Worm (Caenorhabditis elegans): ENCODE measurements around the gene mtl-2.
A peak's percentile ranks its signal among the peaks of the same experiment; 100 is the strongest.

mtl-2 gene

DNA sequence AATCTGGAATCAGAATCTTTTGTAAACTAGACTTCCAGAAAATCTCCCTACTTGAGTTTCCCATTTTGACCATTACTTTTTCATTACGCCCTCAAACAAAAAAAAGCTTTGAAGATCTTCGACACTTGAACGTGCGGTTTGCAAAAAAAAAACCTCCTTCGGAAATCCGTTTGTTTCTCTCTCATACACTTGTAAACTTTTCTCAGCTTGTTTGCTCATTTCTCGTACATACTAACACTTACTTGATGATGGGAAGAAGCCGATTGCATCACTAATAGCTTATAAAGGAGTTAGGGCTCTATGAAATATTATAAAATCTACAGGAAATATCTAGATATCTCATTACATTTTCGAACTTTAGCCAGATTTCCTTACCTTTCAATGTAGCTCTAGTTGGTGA lies 16.5 kb downstream of the mtl-2 start:
- TF ChIP-seq hif-1 (tag; optimal IDR thresholded peaks at IDR 0.05) (peak in 1 of 2 experiments; percentile 69), daf-16 (GFP tag; optimal IDR thresholded peaks at IDR 0.05) (no peak), daf-16 (tag; optimal IDR thresholded peaks at IDR 0.05) (no peak), daf-12 (tag; optimal IDR thresholded peaks at IDR 0.05) (no peak), aha-1 (tag) (peak; percentile 87)

DNA sequence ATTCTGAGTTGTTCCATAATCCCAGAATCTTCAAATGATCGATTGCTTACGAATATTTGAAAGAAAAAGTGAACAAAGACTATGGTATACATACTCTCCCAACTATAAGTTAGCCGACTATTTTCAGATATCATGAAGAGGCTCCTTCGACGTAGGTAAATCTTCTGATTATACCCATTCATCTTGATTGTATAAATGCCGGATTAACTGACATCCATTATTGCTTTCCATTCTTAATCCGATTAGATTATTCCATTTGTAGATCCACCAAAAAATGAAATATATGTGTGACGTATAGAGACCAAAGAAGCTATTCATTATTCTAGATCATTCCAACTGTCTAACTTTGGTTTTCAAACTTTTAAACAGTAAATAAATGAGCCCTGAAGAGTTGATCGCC lies 25.0 kb downstream of the mtl-2 start:
- TF ChIP-seq ceh-20 (GFP tag; IDR thresholded peaks at IDR 0.05) (no peak), dve-1 (tag; optimal IDR thresholded peaks at IDR 0.05; ENCODE audit: insufficient read depth) (no peak), F44E2.7 (GFP tag; IDR thresholded peaks at IDR 0.05) (no peak), pqm-1 (tag; optimal IDR thresholded peaks at IDR 0.05) (no peak), gei-8 (GFP tag; optimal IDR thresholded peaks at IDR 0.05) (no peak), ceh-44 (GFP tag; IDR thresholded peaks at IDR 0.05) (no peak), nhr-48 (tag; optimal IDR thresholded peaks at IDR 0.05) (no peak), snpc-1.2 (GFP tag; IDR thresholded peaks at IDR 0.05) (no peak), daf-19 (GFP tag; conservative IDR thresholded peaks at IDR 0.05) (no peak), ama-1 (optimal IDR thresholded peaks at IDR 0.05) (no peak), T26A8.4 (GFP tag; IDR thresholded peaks at IDR 0.05) (no peak)

DNA sequence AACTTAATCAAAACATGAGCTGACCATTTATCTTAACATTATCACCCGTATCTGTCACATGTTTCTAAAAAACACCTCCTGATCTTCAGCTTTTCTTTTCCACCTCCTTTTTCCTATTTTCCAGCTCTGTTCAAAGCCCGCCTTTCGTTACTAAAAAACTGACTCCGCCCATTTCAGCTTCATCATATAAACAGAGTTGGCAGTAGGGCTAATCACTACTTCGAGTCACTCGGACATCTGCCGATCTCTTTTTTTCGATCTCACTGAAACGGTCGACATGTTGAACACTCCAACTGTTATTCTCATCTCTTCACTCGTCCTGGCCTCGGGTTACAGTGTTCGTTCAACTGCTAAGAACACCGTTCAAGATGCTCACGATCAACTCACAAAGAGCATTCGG lies 26.0 kb downstream of the mtl-2 start, which contains the start of gene droe-4:
Gene droe-4 (plus strand): TSS at position 172 of the 400 bp plus-strand sequence.
- TF ChIP-seq zfp-2 (tag; optimal IDR thresholded peaks at IDR 0.05) (no peak), zip-2 (tag; optimal IDR thresholded peaks at IDR 0.05) (no peak), unc-62 (GFP tag; optimal IDR thresholded peaks at IDR 0.05 in 1 of 2) (peak in 1 of 2 experiments; percentile 56), unc-62 (tag; optimal IDR thresholded peaks at IDR 0.05) (no peak)

DNA sequence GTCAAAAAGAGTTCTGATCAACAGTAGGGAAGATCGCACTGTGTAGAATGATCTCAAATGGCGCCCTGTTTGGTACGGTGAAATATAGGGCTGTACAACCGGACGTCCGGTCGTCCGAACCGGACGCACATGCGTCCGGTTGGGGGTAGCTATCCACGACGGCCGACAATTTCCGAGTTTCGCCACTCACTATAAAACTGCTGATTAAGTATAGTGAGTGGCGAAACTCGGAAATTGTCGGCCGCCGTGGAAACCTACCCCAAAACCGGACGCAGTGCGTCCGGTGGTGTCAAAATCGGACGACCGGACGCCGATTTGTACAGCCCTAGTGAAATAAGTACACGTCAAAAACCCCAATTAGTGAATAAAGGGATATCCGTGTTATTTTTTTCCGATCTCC lies 26.5 kb downstream of the mtl-2 start:
- peak; percentile 20; the same call in 1 of the 2 replicates for TF ChIP-seq lin-38 (GFP tag; IDR thresholded peaks at IDR 0.05)

- TF ChIP-seq dve-1 (tag; optimal IDR thresholded peaks at IDR 0.05; ENCODE audit: insufficient read depth) (peak; percentile 84), madf-5 (GFP tag; IDR thresholded peaks at IDR 0.05) (no peak), hmg-1.1 (GFP tag; IDR thresholded peaks at IDR 0.05) (0 out of 2 replicates have a peak, but pooled peaks have one; percentile 28), nhr-77 (tag; optimal IDR thresholded peaks at IDR 0.05) (peak; percentile 43), daf-16 (GFP tag; optimal IDR thresholded peaks at IDR 0.05) (no peak), daf-16 (tag; optimal IDR thresholded peaks at IDR 0.05) (peak; percentile 58), lin-1 (GFP tag; IDR thresholded peaks at IDR 0.05) (peak; percentile 7; the same call in 1 of the 2 replicates), pha-4 (GFP tag; IDR thresholded peaks at IDR 0.05) (peak; percentile 50; the same call in 1 of the 2 replicates), pha-4 (tag; optimal IDR thresholded peaks at IDR 0.05) (no peak), php-3 (GFP tag; IDR thresholded peaks at IDR 0.05) (peak; percentile 65), nhr-48 (tag; optimal IDR thresholded peaks at IDR 0.05) (peak; percentile 26), dmd-6 (GFP tag; IDR thresholded peaks at IDR 0.05) (peak; percentile 47; the same call in 1 of the 2 replicates), T26A8.4 (GFP tag; IDR thresholded peaks at IDR 0.05) (no peak), hlh-30 (tag; optimal IDR thresholded peaks at IDR 0.05; ENCODE audit: insufficient read depth) (peak; percentile 2), unc-39 (tag; optimal IDR thresholded peaks at IDR 0.05) (no peak), zfp-3 (GFP tag; conservative IDR thresholded peaks at IDR 0.05) (0 out of 2 replicates have a peak, but pooled peaks have one; percentile 63), pqm-1 (tag; optimal IDR thresholded peaks at IDR 0.05) (peak; percentile 95), zag-1 (tag; optimal IDR thresholded peaks at IDR 0.05) (no peak), ceh-20 (GFP tag; IDR thresholded peaks at IDR 0.05) (no peak), ZK337.2 (GFP tag; IDR thresholded peaks at IDR 0.05) (no peak), hif-1 (tag; optimal IDR thresholded peaks at IDR 0.05) (peak in 1 of 2 experiments; percentile 56), T20F7.1 (GFP tag; optimal IDR thresholded peaks at IDR 0.05) (peak; percentile 46), cey-2 (tag; optimal IDR thresholded peaks at IDR 0.05; ENCODE audit: borderline replicate concordance, insufficient read depth) (no peak), nhr-76 (tag; optimal IDR thresholded peaks at IDR 0.05) (no peak), hlh-11 (tag; optimal IDR thresholded peaks at IDR 0.05) (peak; percentile 57), arid-1 (GFP tag; conservative IDR thresholded peaks at IDR 0.05) (0 out of 2 replicates have a peak, but pooled peaks have one; percentile 9), nhr-28 (tag; optimal IDR thresholded peaks at IDR 0.05) (peak; percentile 88), nhr-102 (tag; optimal IDR thresholded peaks at IDR 0.05) (peak; percentile 38), lim-7 (GFP tag; IDR thresholded peaks at IDR 0.05) (0 out of 2 replicates have a peak, but pooled peaks have one; percentile 9)
These were observed 31.6 kb downstream of the mtl-2 start for ce11 chrV:13986823-13987222.
